Fruit fly (Drosophila melanogaster) whole organism, embryonic: Measurements from ENCODE around the gene Pgant2.

ENCODE experiments used
- Ada2b ChIP-seq: fragments of 200-800 bp; sonication (Bioruptor generic); IDR thresholded peaks from 2 replicates; pipeline ENCODE4 v1.3.6; 2022; ENCODE audit warnings: missing biosample characterization, missing genetic modification characterization
- Adf1 ChIP-seq: fragments of 200-800 bp; sonication (Bioruptor generic); IDR thresholded peaks from 2 replicates; pipeline ENCODE4 v1.3.6; 2022; ENCODE audit warnings: missing biosample characterization, missing genetic modification characterization
- Aef1 ChIP-seq: fragments of 200-800 bp; sonication (Bioruptor generic); IDR thresholded peaks from 3 replicates; pipeline ENCODE4 v1.3.6; 2022; ENCODE audit warnings: missing biosample characterization, missing genetic modification characterization
- Asciz ChIP-seq: fragments of 200-800 bp; sonication (Bioruptor generic); optimal IDR thresholded peaks from 2 replicates; lab custom pipeline; 2017; ENCODE audit warnings: missing biosample characterization, mild to moderate bottlenecking, missing genetic modification characterization, missing genetic modification reagents
- BEAF-32 ChIP-seq: fragments of 200-800 bp; sonication (Bioruptor generic); optimal IDR thresholded peaks from 3 replicates; lab custom pipeline; 2017; ENCODE audit warnings: missing biosample characterization, missing genetic modification characterization, mild to moderate bottlenecking, moderate library complexity, missing genetic modification reagents
- CG10274 ChIP-seq: fragments of 200-800 bp; sonication (Bioruptor generic); optimal IDR thresholded peaks from 3 replicates; lab custom pipeline; 2017; ENCODE audit warnings: missing biosample characterization, mild to moderate bottlenecking, missing genetic modification characterization
- CG14860 ChIP-seq: fragments of 200-800 bp; sonication (Bioruptor generic); IDR thresholded peaks from 3 replicates; pipeline ENCODE4 v1.3.6; 2022; ENCODE audit warnings: missing biosample characterization, missing genetic modification characterization; ENCODE audit not compliant: partially characterized antibody
- CG17186 ChIP-seq: fragments of 200-800 bp; sonication (Bioruptor generic); optimal IDR thresholded peaks from 3 replicates; lab custom pipeline; 2017; ENCODE audit warnings: missing biosample characterization, missing genetic modification reagents, missing genetic modification characterization
- CG17568 ChIP-seq: fragments of 200-800 bp; sonication (Bioruptor generic); optimal IDR thresholded peaks from 2 replicates; lab custom pipeline; 2018; ENCODE audit warnings: missing biosample characterization, mild to moderate bottlenecking, missing genetic modification characterization, moderate library complexity
- CG17612 ChIP-seq: fragments of 200-800 bp; sonication (Bioruptor generic); IDR thresholded peaks from 2 replicates; pipeline ENCODE4 v1.3.6; 2022; ENCODE audit warnings: missing biosample characterization, missing genetic modification characterization
- CG18262 ChIP-seq: fragments of 200-800 bp; optimal IDR thresholded peaks from 3 replicates; lab custom pipeline; 2019; ENCODE audit warnings: missing biosample characterization, mild to moderate bottlenecking, missing genetic modification characterization, moderate library complexity
- CG18476 ChIP-seq: fragments of 200-800 bp; sonication (Bioruptor generic); optimal IDR thresholded peaks from 2 replicates; lab custom pipeline; 2016; ENCODE audit warnings: missing biosample characterization, mild to moderate bottlenecking, missing genetic modification characterization
- CG2199 ChIP-seq: fragments of 200-800 bp; sonication (Bioruptor generic); IDR thresholded peaks from 3 replicates; pipeline ENCODE4 v1.3.6; 2022; ENCODE audit warnings: missing biosample characterization, missing genetic modification characterization
- CG31441 ChIP-seq: fragments of 200-800 bp; sonication (Bioruptor generic); IDR thresholded peaks from 2 replicates; pipeline ENCODE4 v1.3.6; 2022; ENCODE audit warnings: missing biosample characterization, missing genetic modification characterization
- CG3838 ChIP-seq: fragments of 200-800 bp; sonication (Bioruptor generic); optimal IDR thresholded peaks from 3 replicates; lab custom pipeline; 2016; ENCODE audit warnings: missing biosample characterization, missing genetic modification characterization
- CG3995 ChIP-seq: fragments of 200-800 bp; sonication (Bioruptor generic); optimal IDR thresholded peaks from 3 replicates; lab custom pipeline; 2016; ENCODE audit warnings: missing biosample characterization, missing genetic modification characterization
- CG5180 ChIP-seq: fragments of 200-800 bp; sonication (Bioruptor generic); optimal IDR thresholded peaks from 3 replicates; lab custom pipeline; 2017; ENCODE audit warnings: missing biosample characterization, missing genetic modification characterization, mild to moderate bottlenecking, moderate library complexity, missing genetic modification reagents
- CG6813 ChIP-seq: fragments of 200-800 bp; sonication (Bioruptor generic); optimal IDR thresholded peaks from 2 replicates; lab custom pipeline; 2017; ENCODE audit warnings: missing biosample characterization, missing genetic modification characterization, mild to moderate bottlenecking, moderate library complexity, missing genetic modification reagents
- CG7987 ChIP-seq: fragments of 200-800 bp; sonication (Bioruptor generic); optimal IDR thresholded peaks from 2 replicates; lab custom pipeline; 2018; ENCODE audit warnings: missing biosample characterization, mild to moderate bottlenecking, missing genetic modification characterization, moderate library complexity
- CG8290 ChIP-seq, 3 experiments: fragments of 200-800 bp; sonication (Bioruptor generic); optimal IDR thresholded peaks; 2 replicates each; lab custom pipeline; 2016 to 2019; ENCODE audit warnings: missing biosample characterization in 3 of 3, missing genetic modification characterization in 3 of 3, mild to moderate bottlenecking in 2 of 3, moderate library complexity in 1 of 3
- CG9817 ChIP-seq: fragments of 200-800 bp; sonication (Bioruptor generic); optimal IDR thresholded peaks from 2 replicates; lab custom pipeline; 2018; ENCODE audit warnings: missing biosample characterization, mild to moderate bottlenecking, missing genetic modification characterization, moderate library complexity
- Dp ChIP-seq: fragments of 200-800 bp; sonication (Bioruptor generic); optimal IDR thresholded peaks from 2 replicates; lab custom pipeline; 2018; ENCODE audit warnings: missing biosample characterization, mild to moderate bottlenecking, missing genetic modification characterization, moderate library complexity
- Drgx ChIP-seq: fragments of 200-800 bp; sonication (Bioruptor generic); IDR thresholded peaks from 2 replicates; pipeline ENCODE4 v1.3.6; 2022; ENCODE audit warnings: missing biosample characterization, missing genetic modification characterization
- Gug ChIP-seq: fragments of 200-800 bp; sonication (Bioruptor generic); IDR thresholded peaks from 4 replicates; pipeline ENCODE4 v1.3.6; 2022; ENCODE audit warnings: missing biosample characterization, missing genetic modification characterization
- Lpt ChIP-seq: fragments of >200 bp; optimal IDR thresholded peaks from 2 replicates; lab custom pipeline; 2018; ENCODE audit warnings: missing biosample characterization, missing genetic modification characterization
- Mad ChIP-seq: fragments of 200-800 bp; sonication (Bioruptor generic); optimal IDR thresholded peaks from 2 replicates; lab custom pipeline; 2016; ENCODE audit warnings: missing biosample characterization, missing genetic modification characterization
- NfI ChIP-seq: fragments of 200-800 bp; sonication (Bioruptor generic); optimal IDR thresholded peaks from 3 replicates; lab custom pipeline; 2018; ENCODE audit warnings: missing biosample characterization, mild to moderate bottlenecking, missing genetic modification characterization, moderate library complexity
- Oaz ChIP-seq: fragments of 200-800 bp; sonication (Bioruptor generic); IDR thresholded peaks from 2 replicates; pipeline ENCODE4 v1.3.6; 2022; ENCODE audit warnings: missing biosample characterization, missing genetic modification characterization
- Poxn ChIP-seq: fragments of 200-800 bp; sonication (Bioruptor generic); IDR thresholded peaks from 2 replicates; pipeline ENCODE4 v1.3.6; 2022; ENCODE audit warnings: missing biosample characterization, missing genetic modification characterization
- Tbp ChIP-seq: fragments of >200 bp; optimal IDR thresholded peaks from 2 replicates; lab custom pipeline; 2018; ENCODE audit warnings: missing biosample characterization, missing genetic modification characterization
- Vsx1 ChIP-seq: fragments of 200-800 bp; sonication (Bioruptor generic); optimal IDR thresholded peaks from 2 replicates; lab custom pipeline; 2017; ENCODE audit warnings: missing biosample characterization, mild to moderate bottlenecking, missing genetic modification characterization, missing genetic modification reagents
- ac ChIP-seq: fragments of 200-800 bp; sonication (Bioruptor generic); optimal IDR thresholded peaks from 3 replicates; lab custom pipeline; 2017; ENCODE audit warnings: missing biosample characterization, mild to moderate bottlenecking, missing genetic modification characterization
- amos ChIP-seq: fragments of 200-800 bp; sonication (Bioruptor generic); IDR thresholded peaks from 2 replicates; pipeline ENCODE4 v1.3.6; 2022; ENCODE audit warnings: missing biosample characterization, missing genetic modification characterization; ENCODE audit not compliant: partially characterized antibody
- ap ChIP-seq: fragments of 200-800 bp; sonication (Bioruptor generic); IDR thresholded peaks from 2 replicates; pipeline ENCODE4 v1.3.6; 2022; ENCODE audit warnings: missing biosample characterization, missing genetic modification characterization
- az2 ChIP-seq: fragments of 200-800 bp; sonication (Bioruptor generic); optimal IDR thresholded peaks from 3 replicates; lab custom pipeline; 2016; ENCODE audit warnings: missing biosample characterization, missing genetic modification characterization
- bbx ChIP-seq: fragments of 200-800 bp; sonication (Bioruptor generic); IDR thresholded peaks from 2 replicates; pipeline ENCODE4 v1.3.6; 2022; ENCODE audit warnings: missing biosample characterization, missing genetic modification characterization; ENCODE audit not compliant: partially characterized antibody
- bigmax ChIP-seq: fragments of 200-800 bp; sonication (Bioruptor generic); optimal IDR thresholded peaks from 2 replicates; lab custom pipeline; 2018; ENCODE audit warnings: missing biosample characterization, mild to moderate bottlenecking, missing genetic modification characterization
- cas ChIP-seq: fragments of 200-800 bp; sonication (Bioruptor generic); IDR thresholded peaks from 2 replicates; pipeline ENCODE4 v1.3.6; 2022; ENCODE audit warnings: missing biosample characterization, missing genetic modification characterization
- dan ChIP-seq: fragments of 200-800 bp; sonication (Bioruptor generic); IDR thresholded peaks from 2 replicates; pipeline ENCODE4 v1.3.6; 2022; ENCODE audit warnings: missing biosample characterization, missing genetic modification characterization
- fru ChIP-seq: fragments of >200 bp; optimal IDR thresholded peaks from 2 replicates; lab custom pipeline; 2017
- hth ChIP-seq: fragments of >200 bp; optimal IDR thresholded peaks from 2 replicates; lab custom pipeline; 2017; ENCODE audit warnings: inconsistent platforms
- knrl ChIP-seq: fragments of 200-800 bp; sonication (Bioruptor generic); IDR thresholded peaks from 3 replicates; pipeline ENCODE4 v1.3.6; 2022; ENCODE audit warnings: missing biosample characterization, missing genetic modification characterization; ENCODE audit not compliant: partially characterized antibody
- maf-S ChIP-seq: fragments of 200-800 bp; sonication (Bioruptor generic); optimal IDR thresholded peaks from 2 replicates; lab custom pipeline; 2016; ENCODE audit warnings: missing biosample characterization, missing genetic modification characterization
- mld ChIP-seq: fragments of 200-800 bp; sonication (Bioruptor generic); IDR thresholded peaks from 3 replicates; pipeline ENCODE4 v1.3.6; 2022; ENCODE audit warnings: missing biosample characterization, missing genetic modification characterization; ENCODE audit not compliant: partially characterized antibody
- odd ChIP-seq: fragments of 200-800 bp; sonication (Bioruptor generic); optimal IDR thresholded peaks from 2 replicates; lab custom pipeline; 2017; ENCODE audit warnings: missing biosample characterization, mild to moderate bottlenecking, missing genetic modification characterization
- phol ChIP-seq: fragments of 200-800 bp; sonication (Bioruptor generic); optimal IDR thresholded peaks from 3 replicates; lab custom pipeline; 2018; ENCODE audit warnings: missing biosample characterization, mild to moderate bottlenecking, missing genetic modification characterization, moderate library complexity
- pnt ChIP-seq: fragments of 200-800 bp; sonication (Bioruptor generic); optimal IDR thresholded peaks from 3 replicates; lab custom pipeline; 2016; ENCODE audit warnings: missing biosample characterization, missing genetic modification characterization
- seq ChIP-seq: fragments of 200-800 bp; sonication (Bioruptor generic); IDR thresholded peaks from 2 replicates; pipeline ENCODE4 v1.3.6; 2022; ENCODE audit warnings: missing biosample characterization, missing genetic modification characterization
- sisA ChIP-seq: fragments of 200-800 bp; sonication (Bioruptor generic); IDR thresholded peaks from 2 replicates; pipeline ENCODE4 v1.3.6; 2022; ENCODE audit warnings: missing biosample characterization, missing genetic modification characterization
- tin ChIP-seq: fragments of 200-800 bp; sonication (Bioruptor generic); optimal IDR thresholded peaks from 3 replicates; lab custom pipeline; 2016; ENCODE audit warnings: missing biosample characterization, missing genetic modification characterization
- vnd ChIP-seq: fragments of 200-800 bp; sonication (Bioruptor generic); IDR thresholded peaks from 3 replicates; pipeline ENCODE4 v1.3.6; 2022; ENCODE audit warnings: missing biosample characterization, missing genetic modification characterization; ENCODE audit not compliant: partially characterized antibody

The Pgant2 gene

dm6 chr2L:3444789-3445188 is 18.3 kb upstream of the Pgant2 start (continued):
- TF ChIP-seq ap (GFP tag; lab: Robert Waterston, UW) (0 out of 2 replicates have a peak, but pooled peaks have one; percentile 19), CG18262 (peak; percentile 23), CG2199 (GFP tag; lab: Robert Waterston, UW) (no peak), CG7987 (GFP tag; lab: Kevin White, UChicago) (no peak), BEAF-32 (GFP tag; lab: Kevin White, UChicago) (no peak), knrl (GFP tag; lab: Robert Waterston, UW) (no peak), Drgx (peak; percentile 84), hth (lab: Kevin White, UChicago) (no peak), CG8290 (GFP tag; optimal IDR thresholded peaks at IDR 0.05; lab: Kevin White, UChicago) (no peak), CG8290 (tag; optimal IDR thresholded peaks at IDR 0.05; lab: Kevin White, UChicago) (no peak), pnt (GFP tag; lab: Kevin White, UChicago) (peak; percentile 47), Poxn (GFP tag; lab: Robert Waterston, UW) (no peak), Mad (peak; percentile 51), sisA (GFP tag; lab: Robert Waterston, UW) (peak; percentile 46), Adf1 (GFP tag; lab: Robert Waterston, UW) (no peak), Gug (GFP tag; lab: Robert Waterston, UW) (no peak), Asciz (GFP tag; lab: Kevin White, UChicago) (no peak), Lpt (GFP tag; lab: Kevin White, UChicago) (no peak), Aef1 (peak; percentile 38; the same call in 1 of the 3 replicates), Ada2b (peak; percentile 73), Oaz (0 out of 2 replicates have a peak, but pooled peaks have one; percentile 8), CG10274 (GFP tag; lab: Kevin White, UChicago) (no peak), odd (no peak), mld (no peak), CG18476 (peak; percentile 29), CG14860 (GFP tag; lab: Robert Waterston, UW) (no peak), CG9817 (tag; lab: Kevin White, UChicago) (peak; percentile 15), bbx (GFP tag; lab: Robert Waterston, UW) (no peak), NfI (GFP tag; lab: Kevin White, UChicago) (peak; percentile 23), dan (GFP tag; lab: Robert Waterston, UW) (no peak), vnd (GFP tag; lab: Robert Waterston, UW) (no peak), ac (GFP tag; lab: Kevin White, UChicago) (no peak), CG6813 (no peak), tin (GFP tag; lab: Kevin White, UChicago) (peak; percentile 45), maf-S (GFP tag; lab: Kevin White, UChicago) (no peak), CG31441 (GFP tag; lab: Robert Waterston, UW) (0 out of 2 replicates have a peak, but pooled peaks have one; percentile 23), seq (GFP tag; lab: Robert Waterston, UW) (no peak), cas (GFP tag; lab: Robert Waterston, UW) (no peak), CG3995 (no peak), Vsx1 (no peak), Tbp (GFP tag; lab: Kevin White, UChicago) (no peak), CG3838 (GFP tag; lab: Kevin White, UChicago) (no peak), bigmax (GFP tag; lab: Kevin White, UChicago) (no peak), CG17186 (GFP tag; lab: Kevin White, UChicago) (no peak), CG17568 (no peak), Dp (no peak), CG17612 (GFP tag; lab: Robert Waterston, UW) (no peak), phol (tag; lab: Kevin White, UChicago) (peak; percentile 48), CG5180 (GFP tag; lab: Kevin White, UChicago) (no peak), az2 (GFP tag; lab: Kevin White, UChicago) (peak; percentile 36), fru (lab: Kevin White, UChicago) (no peak), amos (no peak)
